Worm (Caenorhabditis elegans) whole organism, mixed stage, embryonic: ENCODE results near the gene K12G11.6.

ENCODE experiments used
- M03D4.4 ChIP-seq: sonication (generic microtip); optimal IDR thresholded peaks from 2 replicates; lab custom pipeline; 2017; ENCODE audit warnings: mild to moderate bottlenecking, missing genetic modification characterization, missing compliant biosample characterization
- bed-3 ChIP-seq: fragments of 200-800 bp; sonication (Bioruptor generic); optimal IDR thresholded peaks from 3 replicates; lab custom pipeline; 2018; ENCODE audit warnings: mild to moderate bottlenecking, missing genetic modification characterization, moderate library complexity, missing compliant biosample characterization
- blmp-1 ChIP-seq: fragments of 150-350 bp; optimal IDR thresholded peaks from 2 replicates; lab custom pipeline; 2014; ENCODE audit warnings: missing biosample characterization, missing genetic modification characterization
- ceh-43 ChIP-seq: fragments of 200-800 bp; sonication (Bioruptor generic); optimal IDR thresholded peaks from 2 replicates; lab custom pipeline; 2018; ENCODE audit warnings: mild to moderate bottlenecking, missing genetic modification characterization, moderate library complexity, missing compliant biosample characterization
- ceh-83 ChIP-seq: fragments of 200-800 bp; sonication (Bioruptor generic); optimal IDR thresholded peaks from 2 replicates; lab custom pipeline; 2018; ENCODE audit warnings: mild to moderate bottlenecking, missing genetic modification characterization, missing compliant biosample characterization
- ces-1 ChIP-seq: fragments of 150-350 bp; optimal IDR thresholded peaks from 2 replicates; lab custom pipeline; 2014; ENCODE audit warnings: missing biosample characterization, missing genetic modification reagents, missing genetic modification characterization
- drap-1 ChIP-seq: fragments of 200-800 bp; sonication (Bioruptor generic); optimal IDR thresholded peaks from 3 replicates; lab custom pipeline; 2018; ENCODE audit warnings: mild to moderate bottlenecking, missing genetic modification characterization, missing compliant biosample characterization
- elt-1 ChIP-seq: sonication (generic microtip); optimal IDR thresholded peaks from 2 replicates; lab custom pipeline; 2017; ENCODE audit warnings: missing genetic modification characterization, mild to moderate bottlenecking, missing compliant biosample characterization, antibody characterized with exemption, moderate library complexity, borderline replicate concordance; ENCODE audit not compliant: insufficient read depth
- ham-2 ChIP-seq: fragments of 200-800 bp; sonication (Bioruptor generic); optimal IDR thresholded peaks from 2 replicates; lab custom pipeline; 2018; ENCODE audit warnings: mild to moderate bottlenecking, missing genetic modification characterization, missing compliant biosample characterization
- hlh-1 ChIP-seq: fragments of 150-350 bp; optimal IDR thresholded peaks from 2 replicates; lab custom pipeline; 2014; ENCODE audit warnings: missing biosample characterization, missing genetic modification reagents, missing genetic modification characterization
- lin-13 ChIP-seq: fragments of 150-350 bp; optimal IDR thresholded peaks from 2 replicates; lab custom pipeline; 2014; ENCODE audit warnings: missing biosample characterization, missing genetic modification characterization
- lin-32 ChIP-seq: fragments of 200-800 bp; sonication (Bioruptor generic); optimal IDR thresholded peaks from 2 replicates; lab custom pipeline; 2018; ENCODE audit warnings: mild to moderate bottlenecking, missing genetic modification characterization, missing compliant biosample characterization
- lsy-2 ChIP-seq: fragments of 150-350 bp; optimal IDR thresholded peaks from 2 replicates; lab custom pipeline; 2014; ENCODE audit warnings: missing biosample characterization, missing genetic modification characterization
- mab-5 ChIP-seq: fragments of 150-350 bp; optimal IDR thresholded peaks from 2 replicates; lab custom pipeline; 2014; ENCODE audit warnings: missing biosample characterization, missing genetic modification characterization
- mep-1 ChIP-seq: fragments of 150-350 bp; optimal IDR thresholded peaks from 2 replicates; lab custom pipeline; 2017; ENCODE audit warnings: missing biosample characterization, missing genetic modification reagents, missing genetic modification characterization, inconsistent platforms
- mls-2 ChIP-seq: sonication (generic microtip); optimal IDR thresholded peaks from 2 replicates; lab custom pipeline; 2016; ENCODE audit warnings: mild to moderate bottlenecking, missing genetic modification characterization, moderate library complexity, missing compliant biosample characterization
- nhr-12 ChIP-seq: fragments of 150-350 bp; optimal IDR thresholded peaks from 2 replicates; lab custom pipeline; 2014; ENCODE audit warnings: missing biosample characterization, missing genetic modification characterization
- nhr-2 ChIP-seq: fragments of 150-350 bp; optimal IDR thresholded peaks from 2 replicates; lab custom pipeline; 2014; ENCODE audit warnings: missing biosample characterization, missing genetic modification characterization
- nhr-237 ChIP-seq: fragments of 150-350 bp; optimal IDR thresholded peaks from 2 replicates; lab custom pipeline; 2014; ENCODE audit warnings: missing biosample characterization, missing genetic modification characterization
- nhr-28 ChIP-seq: fragments of 150-350 bp; optimal IDR thresholded peaks from 2 replicates; lab custom pipeline; 2014; ENCODE audit warnings: missing biosample characterization, missing genetic modification characterization
- nhr-76 ChIP-seq: sonication (generic microtip); optimal IDR thresholded peaks from 2 replicates; lab custom pipeline; 2017; ENCODE audit warnings: missing biosample characterization, missing genetic modification characterization
- pha-4 ChIP-seq: fragments of 150-350 bp; optimal IDR thresholded peaks from 2 replicates; lab custom pipeline; 2018; ENCODE audit warnings: missing biosample characterization, missing genetic modification reagents, missing genetic modification characterization
- sem-2 ChIP-seq: fragments of 200-800 bp; sonication (Bioruptor generic); optimal IDR thresholded peaks from 2 replicates; lab custom pipeline; 2018; ENCODE audit warnings: mild to moderate bottlenecking, missing genetic modification characterization, missing compliant biosample characterization
- snpc-4 ChIP-seq: fragments of 150-350 bp; optimal IDR thresholded peaks from 2 replicates; lab custom pipeline; 2014; ENCODE audit warnings: missing biosample characterization, missing genetic modification characterization
- sptf-1 ChIP-seq: sonication (generic microtip); optimal IDR thresholded peaks from 2 replicates; lab custom pipeline; 2017; ENCODE audit warnings: mild to moderate bottlenecking, missing genetic modification characterization, moderate library complexity, missing compliant biosample characterization
- tbx-8 ChIP-seq: fragments of 200-800 bp; sonication (Bioruptor generic); optimal IDR thresholded peaks from 2 replicates; lab custom pipeline; 2018; ENCODE audit warnings: mild to moderate bottlenecking, missing genetic modification characterization, moderate library complexity, missing compliant biosample characterization
- unc-39 ChIP-seq: fragments of 150-350 bp; optimal IDR thresholded peaks from 2 replicates; lab custom pipeline; 2014; ENCODE audit warnings: missing biosample characterization, missing genetic modification characterization
- unc-62 ChIP-seq: fragments of 150-350 bp; optimal IDR thresholded peaks from 2 replicates; lab custom pipeline; 2014; ENCODE audit warnings: missing biosample characterization, missing genetic modification reagents, missing genetic modification characterization
- zip-8 ChIP-seq: fragments of 150-350 bp; optimal IDR thresholded peaks from 2 replicates; lab custom pipeline; 2014; ENCODE audit warnings: missing biosample characterization, missing genetic modification characterization
- ztf-11 ChIP-seq: fragments of 150-350 bp; optimal IDR thresholded peaks from 2 replicates; lab custom pipeline; 2014; ENCODE audit warnings: missing biosample characterization, missing genetic modification characterization

K12G11.6 gene

ce11 chrV:11875060-11875459 is 19.1 kb upstream of the K12G11.6 start, which contains the start of gene sulp-4:
sulp-4 (plus strand) TSS chrV:11875360.
- TF ChIP-seq bed-3 (GFP tag; lab: Kevin White, UChicago) (no peak), nhr-12 (tag; lab: Kevin White, UChicago) (no peak), snpc-4 (tag; lab: Kevin White, UChicago) (no peak)

DNA sequence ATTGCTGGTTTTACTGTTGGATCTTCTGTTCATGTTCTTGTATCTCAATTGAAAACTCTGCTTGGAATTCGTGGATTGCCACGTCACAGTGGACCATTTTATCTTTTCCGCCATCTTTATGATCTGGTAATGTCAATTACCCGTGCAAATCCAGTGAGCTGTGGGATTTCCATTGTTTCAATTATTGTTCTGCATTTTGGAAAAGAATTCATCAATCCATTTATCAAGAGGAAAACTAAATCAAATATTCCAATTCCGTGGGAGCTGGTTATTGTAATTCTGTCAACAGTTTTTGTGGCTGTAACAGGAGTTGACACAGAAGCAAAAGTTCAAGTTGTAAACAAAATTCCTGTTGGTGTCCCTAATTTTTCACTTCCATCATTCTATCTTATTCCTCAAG is 17.5 kb upstream of the K12G11.6 start:
- TF ChIP-seq lsy-2 (no peak), mab-5 (tag; lab: Kevin White, UChicago) (no peak), snpc-4 (tag; lab: Kevin White, UChicago) (no peak), ztf-11 (tag; lab: Kevin White, UChicago) (no peak), blmp-1 (tag; lab: Kevin White, UChicago) (no peak), drap-1 (GFP tag; lab: Kevin White, UChicago) (no peak), ceh-43 (GFP tag; lab: Kevin White, UChicago) (no peak), unc-62 (GFP tag; lab: Kevin White, UChicago) (no peak), hlh-1 (tag; lab: Kevin White, UChicago) (no peak), ces-1 (no peak), nhr-2 (no peak), nhr-12 (tag; lab: Kevin White, UChicago) (no peak)

ce11 chrV:11879732-11880131 is 14.4 kb upstream of the K12G11.6 start, which contains the start of gene sulp-5:
sulp-5 (plus strand) TSS chrV:11880032.
- no peak for TF ChIP-seq ceh-43 (GFP tag; lab: Kevin White, UChicago)
- no peak for TF ChIP-seq zip-8 (tag; lab: Kevin White, UChicago)
- TF ChIP-seq M03D4.4 (tag; lab: Kevin White, UChicago) = no peak
- no peak for TF ChIP-seq elt-1 (tag; lab: Kevin White, UChicago)
- no peak for TF ChIP-seq sem-2 (GFP tag; lab: Kevin White, UChicago)
- TF ChIP-seq tbx-8 (GFP tag; lab: Kevin White, UChicago) = no peak
- TF ChIP-seq ces-1 = no peak
- no peak for TF ChIP-seq ham-2 (GFP tag; lab: Kevin White, UChicago)
- no peak for TF ChIP-seq nhr-12 (tag; lab: Kevin White, UChicago)
- no peak for TF ChIP-seq lin-32 (GFP tag; lab: Kevin White, UChicago)
- TF ChIP-seq mls-2 (tag; lab: Kevin White, UChicago) = no peak

DNA sequence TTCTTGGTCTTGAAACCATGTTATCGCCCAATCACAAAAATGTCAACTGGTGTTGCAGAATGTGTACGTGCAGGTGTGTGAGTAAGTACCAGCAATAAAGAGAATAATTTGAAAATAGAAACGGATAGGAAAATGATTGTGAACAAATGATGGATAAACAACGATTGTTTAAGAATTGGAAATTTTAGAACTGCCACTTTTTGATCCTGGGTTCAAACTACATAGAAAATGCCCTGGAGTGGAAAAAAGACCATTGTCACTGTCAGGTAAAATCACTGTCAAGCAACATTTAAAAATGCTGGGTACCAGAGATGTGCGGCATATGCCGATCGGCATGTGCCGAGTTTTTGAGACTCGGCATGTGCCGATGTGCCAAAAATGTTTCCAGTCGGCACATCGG is 10.9 kb upstream of the K12G11.6 start:
- TF ChIP-seq mep-1 (tag; lab: Kevin White, UChicago) = no peak
- no peak for TF ChIP-seq ham-2 (GFP tag; lab: Kevin White, UChicago)
- TF ChIP-seq nhr-12 (tag; lab: Kevin White, UChicago) = no peak

ce11 chrV:11885087-11885486 is 9.0 kb upstream of the K12G11.6 start:
- no peak for TF ChIP-seq nhr-28
- no peak for TF ChIP-seq sptf-1 (tag; lab: Kevin White, UChicago)
- TF ChIP-seq zip-8 (tag; lab: Kevin White, UChicago) = no peak
- no peak for TF ChIP-seq nhr-76 (tag; lab: Kevin White, UChicago)
- TF ChIP-seq nhr-237 (tag; lab: Kevin White, UChicago) = no peak
- TF ChIP-seq sem-2 (GFP tag; lab: Kevin White, UChicago) = no peak
- no peak for TF ChIP-seq snpc-4 (tag; lab: Kevin White, UChicago)
- TF ChIP-seq drap-1 (GFP tag; lab: Kevin White, UChicago) = no peak
- no peak for TF ChIP-seq lin-32 (GFP tag; lab: Kevin White, UChicago)
- no peak for TF ChIP-seq hlh-1 (tag; lab: Kevin White, UChicago)
- no peak for TF ChIP-seq bed-3 (GFP tag; lab: Kevin White, UChicago)
- no peak for TF ChIP-seq unc-39 (tag; lab: Kevin White, UChicago)
- TF ChIP-seq mab-5 (tag; lab: Kevin White, UChicago) = no peak
- TF ChIP-seq mls-2 (tag; lab: Kevin White, UChicago) = no peak
- no peak for TF ChIP-seq lin-13 (tag; lab: Kevin White, UChicago)
- no peak for TF ChIP-seq ceh-83 (GFP tag; lab: Kevin White, UChicago)
- no peak for TF ChIP-seq mep-1 (tag; lab: Kevin White, UChicago)
- no peak for TF ChIP-seq pha-4 (tag; lab: Kevin White, UChicago)
- TF ChIP-seq ces-1 = no peak
